Worm (Caenorhabditis elegans) whole organism, L2 larva: ENCODE results near the gene R193.6.

ENCODE experiments used
- aly-2 ChIP-seq: fragments of 150-350 bp; optimal IDR thresholded peaks from 2 replicates; lab custom pipeline; 2014; ENCODE audit warnings: missing biosample characterization, missing genetic modification characterization
- ama-1 ChIP-seq: fragments of 150-350 bp; optimal IDR thresholded peaks from 2 replicates; lab custom pipeline; 2018; ENCODE audit warnings: inconsistent platforms
- egl-27 ChIP-seq: sonication (generic microtip); optimal IDR thresholded peaks from 3 replicates; lab custom pipeline; 2017; ENCODE audit warnings: missing biosample characterization, missing genetic modification reagents, missing genetic modification characterization
- lin-11 ChIP-seq: fragments of 150-350 bp; sonication (generic microtip); optimal IDR thresholded peaks from 2 replicates; lab custom pipeline; 2014; ENCODE audit warnings: missing biosample characterization, missing genetic modification characterization, inconsistent platforms, mixed read lengths
- lin-39 ChIP-seq: fragments of 150-350 bp; optimal IDR thresholded peaks from 2 replicates; lab custom pipeline; 2014; ENCODE audit warnings: missing biosample characterization, missing genetic modification reagents, missing genetic modification characterization
- nhr-12 ChIP-seq: fragments of 150-350 bp; optimal IDR thresholded peaks from 2 replicates; lab custom pipeline; 2014; ENCODE audit warnings: missing biosample characterization, missing genetic modification characterization
- nhr-21 ChIP-seq: fragments of 150-350 bp; optimal IDR thresholded peaks from 2 replicates; lab custom pipeline; 2014; ENCODE audit warnings: missing biosample characterization, missing genetic modification characterization
- nhr-237 ChIP-seq: fragments of 150-350 bp; optimal IDR thresholded peaks from 2 replicates; lab custom pipeline; 2014; ENCODE audit warnings: missing biosample characterization, missing genetic modification characterization
- snpc-4 ChIP-seq: fragments of 150-350 bp; optimal IDR thresholded peaks from 2 replicates; lab custom pipeline; 2014; ENCODE audit warnings: missing biosample characterization, missing genetic modification characterization

DNA sequence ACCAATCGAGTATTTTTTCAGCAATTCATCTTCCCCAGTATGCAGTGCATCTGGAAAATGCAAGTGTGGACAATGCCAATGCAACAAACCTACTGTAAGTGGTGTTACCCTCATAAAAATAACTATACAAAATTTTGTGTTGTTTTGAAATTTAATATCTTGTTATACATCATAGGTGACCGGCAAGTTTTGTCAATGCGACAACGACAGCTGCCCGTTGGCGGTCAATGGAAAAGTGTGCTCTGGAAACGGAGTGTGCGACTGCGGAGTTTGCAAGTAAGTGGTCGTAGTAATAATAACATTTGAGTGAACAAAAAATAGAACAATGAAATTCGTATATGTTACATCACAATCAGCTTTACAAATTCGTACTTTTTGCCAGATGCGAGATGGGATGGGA is 33.4 kb upstream of the R193.6 start:
- TF ChIP-seq lin-11 (tag; lab: Kevin White, UChicago) (no peak), nhr-21 (tag; lab: Kevin White, UChicago) (no peak), aly-2 (tag; lab: Kevin White, UChicago) (no peak), snpc-4 (tag; lab: Kevin White, UChicago) (no peak), lin-39 (tag; lab: Kevin White, UChicago) (no peak), ama-1 (lab: Kevin White, UChicago) (no peak), nhr-237 (tag; lab: Kevin White, UChicago) (no peak), nhr-12 (tag; lab: Kevin White, UChicago) (no peak), egl-27 (no peak)
